Fruit fly (Drosophila melanogaster) ovary, adult (tissue): ENCODE data around the gene CG15739.
A peak's percentile ranks its signal among the peaks of the same experiment; 100 is the strongest.

Experiments used
- CG17801 ChIP-seq: fragments of 200-800 bp; optimal IDR thresholded peaks from 2 replicates; lab custom pipeline; 2019; ENCODE audit warnings: missing biosample characterization, mild to moderate bottlenecking, missing genetic modification characterization, moderate library complexity; ENCODE audit not compliant: partially characterized antibody

The CG15739 gene

DNA sequence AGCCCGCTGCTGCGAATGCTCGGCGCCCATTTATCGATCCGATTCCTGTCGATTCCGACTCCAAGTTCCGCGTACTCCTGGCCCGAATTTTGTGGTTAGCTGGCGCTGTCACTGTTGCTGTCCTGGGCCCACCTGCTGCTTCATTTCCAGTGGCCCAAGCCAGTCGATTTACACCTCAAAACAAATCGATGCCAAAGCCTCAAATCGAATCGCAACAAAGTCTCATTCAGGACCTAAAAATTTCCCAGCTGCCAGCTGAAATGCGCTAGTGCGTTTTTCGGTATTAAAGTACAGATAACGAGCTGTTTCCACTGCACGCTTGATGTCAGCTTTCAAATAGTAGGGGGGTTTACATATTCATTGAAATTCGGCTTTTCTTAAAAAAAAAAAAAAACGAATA, 602 bp upstream of the CG15739 start, which contains the start of gene BORCS5:
BORCS5 (minus strand) TSS at position 263 of the 400 bp plus-strand sequence.
- TF ChIP-seq CG17801 (GFP tag; lab: Kevin White, UChicago): no peak

DNA sequence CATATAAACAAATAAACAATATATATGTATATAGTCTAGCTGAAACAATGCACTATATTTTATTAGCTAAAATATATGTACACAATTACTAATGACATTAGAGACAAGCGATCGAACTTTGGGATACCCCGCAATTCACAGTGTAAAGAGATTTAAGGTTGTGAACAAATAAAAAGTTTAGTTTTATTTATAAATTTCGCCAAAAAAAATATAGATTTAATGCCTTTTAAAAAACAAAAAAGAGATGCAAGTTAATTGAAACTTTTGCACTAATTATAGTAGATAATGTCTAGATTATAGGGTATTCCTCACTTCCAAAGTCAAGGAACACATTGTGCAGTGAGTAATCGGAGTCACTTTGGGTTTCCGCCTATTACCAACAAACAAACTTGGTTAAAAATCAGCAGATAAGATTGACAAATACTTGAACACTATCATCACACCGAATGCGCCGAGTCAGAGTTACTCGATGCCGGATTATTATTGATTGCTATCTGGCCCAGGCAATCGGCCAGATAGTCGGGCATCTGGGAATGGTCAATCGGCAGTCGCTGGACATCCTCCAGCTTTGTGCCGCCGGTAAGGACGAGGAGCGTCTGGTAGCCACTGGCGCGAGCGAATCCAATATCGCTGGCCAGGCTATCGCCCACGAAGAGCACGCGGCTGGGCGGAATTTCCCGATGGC, 2.2 kb downstream of the CG15739 start:
- TF ChIP-seq CG17801 (GFP tag; lab: Kevin White, UChicago): peak; percentile 3

dm6 chrX:11877165-11877564, 4.0 kb downstream of the CG15739 start, which contains the start of gene CG10352:
CG10352 (minus strand) TSS chrX:11877168.
- TF ChIP-seq CG17801 (GFP tag; lab: Kevin White, UChicago): no peak

DNA sequence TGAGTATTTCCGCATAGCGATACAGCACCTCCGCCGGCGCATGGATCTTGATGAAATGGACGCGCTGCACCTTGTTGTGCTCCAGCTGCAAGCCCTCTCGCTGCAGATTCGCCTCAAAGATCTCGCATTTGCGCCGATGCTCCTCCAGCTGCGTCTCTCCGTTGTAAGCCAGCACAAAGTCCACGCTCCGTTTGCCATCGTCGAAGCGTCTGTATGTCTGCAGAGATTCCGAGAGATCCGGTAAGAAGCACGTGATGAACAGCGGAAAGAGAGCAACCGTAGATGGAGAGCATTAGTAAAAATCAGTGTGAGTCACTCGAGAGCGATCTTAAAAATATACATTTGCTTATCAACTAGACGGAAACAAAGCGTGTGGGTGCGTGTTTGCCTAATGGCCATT, 8.6 kb downstream of the CG15739 start:
- TF ChIP-seq CG17801 (GFP tag; lab: Kevin White, UChicago): no peak

DNA sequence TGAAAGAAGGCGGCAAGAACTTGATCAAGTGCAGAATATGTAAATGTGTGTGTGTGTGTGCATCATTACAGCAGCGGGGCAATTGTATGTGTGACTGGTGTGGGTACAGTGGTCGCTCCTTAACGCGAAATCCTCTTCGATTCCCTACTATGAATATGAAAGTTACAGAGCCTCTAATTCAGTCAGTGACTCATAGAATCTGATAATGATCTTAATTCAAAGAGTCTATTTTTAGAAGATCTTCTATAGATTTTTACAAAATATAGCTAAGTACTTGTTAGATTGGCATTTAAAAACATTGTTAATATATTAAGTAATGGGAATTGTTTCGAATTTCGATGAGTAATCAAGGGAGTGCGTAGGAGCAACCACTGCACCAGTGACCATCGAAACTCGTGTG, 9.3 kb downstream of the CG15739 start:
- peak; percentile 13 for TF ChIP-seq CG17801 (GFP tag; lab: Kevin White, UChicago)

- no peak for TF ChIP-seq CG17801 (GFP tag; lab: Kevin White, UChicago)
These were observed 11.0 kb downstream of the CG15739 start for dm6 chrX:11884134-11884533.

DNA sequence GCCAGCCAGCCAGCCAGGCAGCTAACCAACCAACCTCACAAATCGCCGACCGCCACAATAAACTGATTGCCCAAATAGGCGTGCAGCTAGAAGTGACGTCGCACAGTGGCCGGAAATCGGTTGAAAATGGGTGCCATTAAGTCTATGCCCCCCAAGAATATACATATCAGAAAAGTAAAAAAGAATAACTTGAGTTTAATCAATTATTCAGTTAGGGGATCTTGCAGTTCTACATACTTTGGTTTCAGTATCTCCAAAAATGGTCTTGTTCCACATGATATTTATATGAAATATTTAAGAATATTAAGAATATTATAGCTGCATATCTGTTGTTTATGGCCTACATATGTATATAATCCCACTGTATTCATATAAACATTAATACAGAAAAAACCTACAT, 12.2 kb downstream of the CG15739 start:
- no peak for TF ChIP-seq CG17801 (GFP tag; lab: Kevin White, UChicago)

dm6 chrX:11886976-11887375, 13.9 kb downstream of the CG15739 start, which contains the start of the genes CG10353 and SelG:
CG10353 (minus strand) TSS chrX:11887162.
SelG (plus strand) TSS chrX:11887284.
- peak; percentile 71 for TF ChIP-seq CG17801 (GFP tag; lab: Kevin White, UChicago)

DNA sequence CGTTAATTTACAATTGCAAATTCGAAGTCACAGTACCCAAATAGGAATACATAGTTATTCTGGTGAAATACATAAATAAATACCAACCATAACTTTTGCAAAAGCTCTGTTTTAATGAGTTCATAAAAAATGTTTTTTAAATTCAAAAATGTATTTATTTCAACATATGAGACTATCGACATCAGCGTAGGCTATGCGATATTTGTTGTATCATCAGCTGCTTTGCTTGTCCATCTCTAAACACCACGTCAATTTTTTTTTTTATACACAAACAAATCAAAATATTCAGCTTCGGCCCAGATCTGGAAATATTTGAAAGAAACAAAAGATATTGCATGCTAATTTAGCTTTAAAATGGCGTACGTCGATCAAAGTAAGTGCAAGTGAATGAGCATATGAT, 15.0 kb downstream of the CG15739 start, which contains the start of gene CG1840:
CG1840 (plus strand) TSS at position 211 of the 400 bp plus-strand sequence.
- TF ChIP-seq CG17801 (GFP tag; lab: Kevin White, UChicago): peak; percentile 33

DNA sequence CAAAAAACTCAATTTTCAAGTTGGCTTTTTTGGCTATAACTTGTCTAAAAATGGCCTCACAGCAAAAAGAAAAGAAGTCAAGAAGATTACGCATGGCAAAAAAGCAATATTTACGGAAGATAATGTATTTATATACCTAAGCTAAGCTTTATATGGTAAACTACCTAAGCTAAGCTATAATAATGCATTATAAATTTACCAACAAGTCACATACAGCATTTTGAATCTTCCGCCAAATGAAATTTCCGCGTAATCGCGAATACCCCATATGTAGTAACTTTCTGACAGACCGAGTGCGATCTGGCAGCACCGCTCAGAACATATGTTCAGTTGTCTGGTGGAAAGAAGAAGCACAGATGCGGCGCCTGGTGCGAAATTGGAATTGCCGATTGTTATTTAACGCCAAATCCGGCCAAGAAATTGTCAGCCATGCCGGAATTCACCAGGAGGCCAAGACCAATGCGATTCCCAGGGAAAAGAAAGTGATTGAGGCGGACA, 18.6 kb downstream of the CG15739 start, which contains the start of gene sicily:
sicily (plus strand) TSS at position 51 of the 498 bp plus-strand sequence.
- TF ChIP-seq CG17801 (GFP tag; lab: Kevin White, UChicago): peak; percentile 42

dm6 chrX:11893643-11894042, 20.5 kb downstream of the CG15739 start, which contains the start of gene wisp:
wisp (plus strand) TSS chrX:11893943.
- TF ChIP-seq CG17801 (GFP tag; lab: Kevin White, UChicago): no peak

dm6 chrX:11894198-11894597, 21.1 kb downstream of the CG15739 start:
- no peak for TF ChIP-seq CG17801 (GFP tag; lab: Kevin White, UChicago)

- no peak for TF ChIP-seq CG17801 (GFP tag; lab: Kevin White, UChicago)
These were observed 22.0 kb downstream of the CG15739 start for dm6 chrX:11895141-11895540.

DNA sequence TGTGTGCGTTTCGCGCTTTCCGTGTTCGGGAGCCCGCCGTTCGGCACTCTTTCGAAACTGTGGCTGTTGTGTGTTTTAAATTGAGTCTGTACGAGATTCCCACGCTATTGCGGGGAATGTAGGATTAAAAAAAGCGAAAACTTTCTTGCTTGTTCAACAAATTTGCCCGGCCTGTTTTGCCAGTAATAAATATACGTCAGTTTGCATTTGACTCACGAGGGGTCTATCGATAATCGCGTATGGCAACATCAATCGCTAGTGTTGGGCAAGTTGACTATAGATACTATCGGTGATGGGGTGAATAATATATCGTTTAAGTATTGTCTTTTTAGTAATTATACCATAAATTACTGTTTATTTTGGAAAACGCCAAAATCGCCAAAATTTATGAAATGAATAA, 32.0 kb downstream of the CG15739 start, which contains the start of gene Upf1:
Upf1 (minus strand) TSS at position 228 of the 400 bp plus-strand sequence.
- TF ChIP-seq CG17801 (GFP tag; lab: Kevin White, UChicago): peak; percentile 57

dm6 chrX:11906818-11907281, 33.7 kb downstream of the CG15739 start, which contains the start of gene CG43156:
CG43156 (minus strand) TSS chrX:11906868.
- peak; percentile 11 for TF ChIP-seq CG17801 (GFP tag; lab: Kevin White, UChicago)
